Worm (Caenorhabditis elegans) whole organism, L4 larva: Measurements from ENCODE around the gene csq-1.

ENCODE experiments used
- Y75B8A.6 ChIP-seq: fragments of 200-800 bp; sonication (Bioruptor generic); IDR thresholded peaks from 2 replicates; pipeline ENCODE4 v1.3.6; 2022; ENCODE audit warnings: missing genetic modification reagents, missing genetic modification characterization, missing compliant biosample characterization
- ZK337.2 ChIP-seq: fragments of 200-800 bp; sonication (Bioruptor generic); IDR thresholded peaks from 2 replicates; pipeline ENCODE4 v1.3.6; 2022; ENCODE audit warnings: missing genetic modification reagents, missing genetic modification characterization, missing compliant biosample characterization
- ama-1 ChIP-seq: fragments of 150-350 bp; optimal IDR thresholded peaks from 2 replicates; lab custom pipeline; 2014; ENCODE audit warnings: inconsistent platforms, mixed read lengths
- dve-1 ChIP-seq: sonication (generic microtip); optimal IDR thresholded peaks from 2 replicates; lab custom pipeline; 2017; ENCODE audit warnings: antibody characterized with exemption, mild to moderate bottlenecking, missing genetic modification characterization, missing compliant biosample characterization; ENCODE audit not compliant: insufficient read depth
- egl-27 ChIP-seq: sonication (generic microtip); optimal IDR thresholded peaks from 3 replicates; lab custom pipeline; 2017; ENCODE audit warnings: missing biosample characterization, missing genetic modification reagents, missing genetic modification characterization
- gei-8 ChIP-seq: fragments of 200-800 bp; sonication (Bioruptor generic); optimal IDR thresholded peaks from 2 replicates; lab custom pipeline; 2018; ENCODE audit warnings: mild to moderate bottlenecking, missing genetic modification characterization, missing compliant biosample characterization
- lir-3 ChIP-seq: sonication (generic microtip); optimal IDR thresholded peaks from 2 replicates; lab custom pipeline; 2016; ENCODE audit warnings: mild to moderate bottlenecking, missing genetic modification characterization, missing compliant biosample characterization
- nhr-28 ChIP-seq: fragments of 150-350 bp; optimal IDR thresholded peaks from 2 replicates; lab custom pipeline; 2014; ENCODE audit warnings: missing biosample characterization, missing genetic modification characterization
- pha-4 ChIP-seq, 2 experiments: fragments of 150-350 bp in 1 of 2; fragments of 200-800 bp in 1 of 2; sonication (Bioruptor generic) in 1 of 2; IDR thresholded peaks in 1 of 2; optimal IDR thresholded peaks in 1 of 2; 2 replicates each; pipeline versions ENCODE4 v1.3.6 to Lab custom; 2014 to 2022; ENCODE audit warnings: missing genetic modification characterization in 2 of 2, missing genetic modification reagents in 2 of 2, missing biosample characterization in 1 of 2, missing compliant biosample characterization in 1 of 2
- php-3 ChIP-seq: fragments of 200-800 bp; sonication (Bioruptor generic); IDR thresholded peaks from 2 replicates; pipeline ENCODE4 v1.3.6; 2022; ENCODE audit warnings: missing genetic modification reagents, missing genetic modification characterization, missing compliant biosample characterization
- snpc-4 ChIP-seq: fragments of 150-350 bp; optimal IDR thresholded peaks from 2 replicates; lab custom pipeline; 2014; ENCODE audit warnings: missing biosample characterization, missing genetic modification characterization
- unc-39 ChIP-seq: sonication (generic microtip); optimal IDR thresholded peaks from 2 replicates; lab custom pipeline; 2017; ENCODE audit warnings: missing biosample characterization, missing genetic modification characterization
- unc-62 ChIP-seq, 3 experiments: fragments of 150-350 bp in 1 of 3; sonication (generic microtip); optimal IDR thresholded peaks in 2 of 3; peaks in 1 of 3; 1 replicate in 1 of 3; 2 replicates in 2 of 3; lab custom pipeline; 2014 to 2017; ENCODE audit warnings: missing biosample characterization in 3 of 3, missing genetic modification characterization in 3 of 3, missing genetic modification reagents in 3 of 3, missing genotype in 1 of 3

- TF ChIP-seq ZK337.2, result no peak
- no peak for TF ChIP-seq unc-39 (tag; lab: Kevin White, UChicago)
- no peak for TF ChIP-seq Y75B8A.6 (GFP tag; lab: Robert Waterston, UW)
- no peak for TF ChIP-seq lir-3 (tag; lab: Kevin White, UChicago)
- TF ChIP-seq dve-1 (tag; lab: Kevin White, UChicago), result no peak
- no peak for TF ChIP-seq pha-4 (GFP tag; IDR thresholded peaks at IDR 0.05; lab: Robert Waterston, UW)
- no peak for TF ChIP-seq pha-4 (tag; optimal IDR thresholded peaks at IDR 0.05; lab: Kevin White, UChicago)
- no peak for TF ChIP-seq snpc-4
- TF ChIP-seq gei-8 (GFP tag; lab: Kevin White, UChicago), result no peak
- TF ChIP-seq ama-1 (lab: Kevin White, UChicago), result no peak
- no peak for TF ChIP-seq egl-27 (tag; lab: Kevin White, UChicago)
- no peak for TF ChIP-seq nhr-28 (tag; lab: Kevin White, UChicago)
- peak in 1 of 2 experiments; percentile 89 for TF ChIP-seq unc-62 (GFP tag; optimal IDR thresholded peaks at IDR 0.05 in 1 of 2; lab: Kevin White, UChicago)
- no peak for TF ChIP-seq unc-62 (tag; optimal IDR thresholded peaks at IDR 0.05; lab: Kevin White, UChicago)
- no peak for TF ChIP-seq php-3 (GFP tag; lab: Robert Waterston, UW)
These were observed 30.0 kb upstream of the csq-1 start, which contains the start of gene syg-2 for ce11 chrX:14654668-14655067.
